Worm (Caenorhabditis elegans): ENCODE results near the gene rgs-5.

rgs-5 gene

ce11 chrIII:5678935-5679334 is 19.4 kb upstream of the rgs-5 start, which contains the start of the genes ska-3 and rps-12 (continued):
- TF ChIP-seq dpff-1 (tag; optimal IDR thresholded peaks at IDR 0.05): no peak
- peak; percentile 82 for TF ChIP-seq hmg-20 (GFP tag; IDR thresholded peaks at IDR 0.05)
- peak; percentile 43 for TF ChIP-seq B0035.1 (tag; optimal IDR thresholded peaks at IDR 0.05)
- TF ChIP-seq ceh-40 (GFP tag; IDR thresholded peaks at IDR 0.05): no peak
- no peak for TF ChIP-seq nfya-1 (tag; optimal IDR thresholded peaks at IDR 0.05; ENCODE audit: borderline replicate concordance, insufficient read depth)
- peak; percentile 92 for TF ChIP-seq C06A6.2 (GFP tag; conservative IDR thresholded peaks at IDR 0.05)
- no peak for TF ChIP-seq tbx-9 (tag; optimal IDR thresholded peaks at IDR 0.05; ENCODE audit: borderline replicate concordance)
- peak; percentile 97 for TF ChIP-seq ZK185.1 (tag; optimal IDR thresholded peaks at IDR 0.05; ENCODE audit: poor library complexity, severe bottlenecking)
- peak; percentile 16 for TF ChIP-seq B0261.1 (tag; optimal IDR thresholded peaks at IDR 0.05)
- peak; percentile 86 for TF ChIP-seq atf-7 (tag; optimal IDR thresholded peaks at IDR 0.05)
- TF ChIP-seq lin-54 (GFP tag; optimal IDR thresholded peaks at IDR 0.05): peak; percentile 98
- no peak for TF ChIP-seq egl-44 (GFP tag; IDR thresholded peaks at IDR 0.05)
- TF ChIP-seq ekl-4 (GFP tag; IDR thresholded peaks at IDR 0.05): peak; percentile 96
- TF ChIP-seq lin-26 (GFP tag; IDR thresholded peaks at IDR 0.05): no peak; the same call in 1 of the 2 replicates
- TF ChIP-seq T26A5.8 (tag; optimal IDR thresholded peaks at IDR 0.05): no peak
- peak; percentile 82 for TF ChIP-seq attf-3 (GFP tag; conservative IDR thresholded peaks at IDR 0.05)
- TF ChIP-seq F49E8.2 (tag; optimal IDR thresholded peaks at IDR 0.05; ENCODE audit: insufficient read depth): peak; percentile 93
- no peak for TF ChIP-seq ets-4 (GFP tag; optimal IDR thresholded peaks at IDR 0.05)
- peak; percentile 93 for TF ChIP-seq F33H1.4 (GFP tag; IDR thresholded peaks at IDR 0.05)
- peak; percentile 92 for TF ChIP-seq dpl-1 (GFP tag; optimal IDR thresholded peaks at IDR 0.05)
- TF ChIP-seq unc-130 (GFP tag; optimal IDR thresholded peaks at IDR 0.05): peak; percentile 70
- peak; percentile 79 for TF ChIP-seq ztf-18 (tag; optimal IDR thresholded peaks at IDR 0.05)
- peak; percentile 80 for TF ChIP-seq B0336.3 (GFP tag; IDR thresholded peaks at IDR 0.05)
- peak; percentile 86 for TF ChIP-seq ztf-6 (GFP tag; IDR thresholded peaks at IDR 0.05)
- TF ChIP-seq mel-28 (tag; optimal IDR thresholded peaks at IDR 0.05; ENCODE audit: borderline replicate concordance): no peak
- TF ChIP-seq egrh-3 (GFP tag; IDR thresholded peaks at IDR 0.05): peak; percentile 42; the same call in 1 of the 2 replicates
- TF ChIP-seq let-607 (tag; optimal IDR thresholded peaks at IDR 0.05): peak; percentile 75 to 89
- peak; percentile 83 for TF ChIP-seq Y95B8A.8 (GFP tag; IDR thresholded peaks at IDR 0.05)
- TF ChIP-seq F39B2.1 (GFP tag; IDR thresholded peaks at IDR 0.05): 0 out of 2 replicates have a peak, but pooled peaks have one; percentile 55
- TF ChIP-seq hlh-12 (tag; optimal IDR thresholded peaks at IDR 0.05): no peak
- peak; percentile 94 for TF ChIP-seq ceh-27 (GFP tag; optimal IDR thresholded peaks at IDR 0.05)
- TF ChIP-seq hrde-1 (tag; optimal IDR thresholded peaks at IDR 0.05; ENCODE audit: borderline replicate concordance): peak; percentile 57
- peak; percentile 47 for TF ChIP-seq ztf-22 (GFP tag; optimal IDR thresholded peaks at IDR 0.05)
- TF ChIP-seq hsf-1 (GFP tag; IDR thresholded peaks at IDR 0.05): peak; percentile 82
- no peak for TF ChIP-seq F57C9.4 (tag; optimal IDR thresholded peaks at IDR 0.05)
- no peak for TF ChIP-seq bed-1 (GFP tag; IDR thresholded peaks at IDR 0.05)
- TF ChIP-seq cebp-2 (GFP tag; IDR thresholded peaks at IDR 0.05): no peak
- no peak for TF ChIP-seq F57A8.1 (GFP tag; optimal IDR thresholded peaks at IDR 0.05)
- TF ChIP-seq sdz-38 (tag; optimal IDR thresholded peaks at IDR 0.05): no peak
- TF ChIP-seq egl-18 (GFP tag; IDR thresholded peaks at IDR 0.05): peak; percentile 89
- 0 out of 2 replicates have a peak, but pooled peaks have one; percentile 23 for TF ChIP-seq Y53F4B.3 (GFP tag; IDR thresholded peaks at IDR 0.05)
- no peak for TF ChIP-seq nfya-2 (GFP tag; IDR thresholded peaks at IDR 0.05)
- peak; percentile 74 for TF ChIP-seq aptf-2 (GFP tag; conservative IDR thresholded peaks at IDR 0.05)
- TF ChIP-seq snpc-3.4 (tag; optimal IDR thresholded peaks at IDR 0.05): peak; percentile 93
- TF ChIP-seq unc-62 (GFP tag; optimal IDR thresholded peaks at IDR 0.05): peak; percentile 4
- peak; percentile 17 for TF ChIP-seq rpc-1 (optimal IDR thresholded peaks at IDR 0.05)
- TF ChIP-seq rpc-1 (tag; optimal IDR thresholded peaks at IDR 0.05): peak; percentile 0
- TF ChIP-seq akir-1 (GFP tag; optimal IDR thresholded peaks at IDR 0.05): no peak
- no peak for TF ChIP-seq ceh-58 (GFP tag; IDR thresholded peaks at IDR 0.05)
